Worm (Caenorhabditis elegans): ENCODE results near the gene ztf-7.

ce11 chrV:9811154-9811553 is 21.6 kb upstream of the ztf-7 start, which contains the start of gene sru-29:
- TF ChIP-seq ztf-11 (tag; optimal IDR thresholded peaks at IDR 0.05) (no peak), dmd-4 (tag; optimal IDR thresholded peaks at IDR 0.05) (no peak), blmp-1 (tag; optimal IDR thresholded peaks at IDR 0.05; ENCODE audit: insufficient read depth) (no peak), nhr-6 (tag; optimal IDR thresholded peaks at IDR 0.05) (no peak), unc-39 (tag; optimal IDR thresholded peaks at IDR 0.05) (no peak), nhr-237 (tag; optimal IDR thresholded peaks at IDR 0.05) (no peak), ceh-16 (tag; optimal IDR thresholded peaks at IDR 0.05) (no peak), nhr-77 (tag; optimal IDR thresholded peaks at IDR 0.05) (no peak), R02D3.7 (tag; optimal IDR thresholded peaks at IDR 0.05) (no peak), zag-1 (tag; optimal IDR thresholded peaks at IDR 0.05) (no peak), peb-1 (tag; optimal IDR thresholded peaks at IDR 0.05) (no peak), snpc-4 (tag; optimal IDR thresholded peaks at IDR 0.05) (no peak), nhr-23 (tag; optimal IDR thresholded peaks at IDR 0.05) (no peak)
